Worm (Caenorhabditis elegans) whole organism, mixed stage, embryonic: Measurements from ENCODE around the gene M57.1.

Experiments
- ceh-43 ChIP-seq: fragments of 200-800 bp; sonication (Bioruptor generic); optimal IDR thresholded peaks from 2 replicates; lab custom pipeline; 2018; ENCODE audit warnings: mild to moderate bottlenecking, missing genetic modification characterization, moderate library complexity, missing compliant biosample characterization
- ces-1 ChIP-seq: fragments of 150-350 bp; optimal IDR thresholded peaks from 2 replicates; lab custom pipeline; 2014; ENCODE audit warnings: missing biosample characterization, missing genetic modification reagents, missing genetic modification characterization
- elt-3 ChIP-seq: fragments of 150-350 bp; optimal IDR thresholded peaks from 2 replicates; lab custom pipeline; 2014; ENCODE audit warnings: missing biosample characterization, missing genetic modification characterization
- lin-13 ChIP-seq: fragments of 150-350 bp; optimal IDR thresholded peaks from 2 replicates; lab custom pipeline; 2014; ENCODE audit warnings: missing biosample characterization, missing genetic modification characterization
- lin-32 ChIP-seq: fragments of 200-800 bp; sonication (Bioruptor generic); optimal IDR thresholded peaks from 2 replicates; lab custom pipeline; 2018; ENCODE audit warnings: mild to moderate bottlenecking, missing genetic modification characterization, missing compliant biosample characterization
- lsy-2 ChIP-seq: fragments of 150-350 bp; optimal IDR thresholded peaks from 2 replicates; lab custom pipeline; 2014; ENCODE audit warnings: missing biosample characterization, missing genetic modification characterization
- nhr-12 ChIP-seq: fragments of 150-350 bp; optimal IDR thresholded peaks from 2 replicates; lab custom pipeline; 2014; ENCODE audit warnings: missing biosample characterization, missing genetic modification characterization
- snpc-4 ChIP-seq: fragments of 150-350 bp; optimal IDR thresholded peaks from 2 replicates; lab custom pipeline; 2014; ENCODE audit warnings: missing biosample characterization, missing genetic modification characterization
- unc-120 ChIP-seq: sonication (generic microtip); optimal IDR thresholded peaks from 2 replicates; lab custom pipeline; 2017; ENCODE audit warnings: missing genetic modification characterization, missing compliant biosample characterization; ENCODE audit not compliant: poor library complexity, severe bottlenecking
- unc-62 ChIP-seq: fragments of 150-350 bp; optimal IDR thresholded peaks from 2 replicates; lab custom pipeline; 2014; ENCODE audit warnings: missing biosample characterization, missing genetic modification reagents, missing genetic modification characterization
- ztf-11 ChIP-seq: fragments of 150-350 bp; optimal IDR thresholded peaks from 2 replicates; lab custom pipeline; 2014; ENCODE audit warnings: missing biosample characterization, missing genetic modification characterization

ce11 chrIV:3526144-3526797, 6.0 kb upstream of the M57.1 start:
- TF ChIP-seq nhr-12 (tag; lab: Kevin White, UChicago) (no peak), ceh-43 (no peak), elt-3 (tag; lab: Kevin White, UChicago) (no peak), snpc-4 (no peak), lin-32 (GFP tag; lab: Kevin White, UChicago) (no peak), ces-1 (GFP tag; lab: Kevin White, UChicago) (no peak), ztf-11 (tag; lab: Kevin White, UChicago) (no peak), lsy-2 (tag; lab: Kevin White, UChicago) (no peak), unc-62 (GFP tag; lab: Kevin White, UChicago) (no peak), unc-120 (tag; lab: Kevin White, UChicago) (no peak), lin-13 (tag; lab: Kevin White, UChicago) (no peak)
